Worm (Caenorhabditis elegans): Measurements from ENCODE around the gene phat-7.

Gene phat-7

ce11 chrV:4016780-4017179, 29.4 kb upstream of the phat-7 start, which contains the start of gene srw-89:
Gene srw-89, plus strand, starts transcription at chrV:4017080.
- TF ChIP-seq hlh-17 (GFP tag; optimal IDR thresholded peaks at IDR 0.05; ENCODE audit: borderline replicate concordance): no peak
- TF ChIP-seq alr-1 (tag; optimal IDR thresholded peaks at IDR 0.05; ENCODE audit: borderline replicate concordance): no peak
- no peak for TF ChIP-seq pag-3 (tag; optimal IDR thresholded peaks at IDR 0.05; ENCODE audit: borderline replicate concordance, insufficient read depth)
- TF ChIP-seq hlh-4 (tag; optimal IDR thresholded peaks at IDR 0.05): no peak
- no peak for TF ChIP-seq unc-86 (tag; optimal IDR thresholded peaks at IDR 0.05)
- TF ChIP-seq mef-2 (tag; optimal IDR thresholded peaks at IDR 0.05): no peak

ce11 chrV:4018591-4018990, 27.6 kb upstream of the phat-7 start:
- TF ChIP-seq efl-1 (optimal IDR thresholded peaks at IDR 0.05): no peak
- peak in 1 of 2 experiments; percentile 62 for TF ChIP-seq efl-1 (GFP tag; optimal IDR thresholded peaks at IDR 0.05 in 1 of 2)
- TF ChIP-seq egl-13 (tag; optimal IDR thresholded peaks at IDR 0.05): no peak

ce11 chrV:4019188-4019587, 27.0 kb upstream of the phat-7 start, which contains the start of gene K09D9.3:
Gene K09D9.3, plus strand, starts transcription at chrV:4019488.
- no peak for TF ChIP-seq jun-1 (tag; optimal IDR thresholded peaks at IDR 0.05)
- no peak for TF ChIP-seq sox-4 (tag; optimal IDR thresholded peaks at IDR 0.05)
- no peak for TF ChIP-seq zip-4 (GFP tag; optimal IDR thresholded peaks at IDR 0.05)
- no peak for TF ChIP-seq fkh-10 (GFP tag; optimal IDR thresholded peaks at IDR 0.05)
- TF ChIP-seq swsn-7 (tag; optimal IDR thresholded peaks at IDR 0.05): no peak
- TF ChIP-seq C16A3.4 (tag; optimal IDR thresholded peaks at IDR 0.05): no peak
- no peak for TF ChIP-seq hlh-17 (GFP tag; optimal IDR thresholded peaks at IDR 0.05; ENCODE audit: borderline replicate concordance)
- no peak for TF ChIP-seq ceh-8 (GFP tag; optimal IDR thresholded peaks at IDR 0.05)
- no peak for TF ChIP-seq ceh-90 (tag; optimal IDR thresholded peaks at IDR 0.05)
- no peak for TF ChIP-seq sptf-1 (tag; optimal IDR thresholded peaks at IDR 0.05)
- no peak for TF ChIP-seq snpc-4 (tag; optimal IDR thresholded peaks at IDR 0.05)
- no peak for TF ChIP-seq nhr-19 (GFP tag; conservative IDR thresholded peaks at IDR 0.05)
- no peak for TF ChIP-seq nhr-90 (tag; optimal IDR thresholded peaks at IDR 0.05; ENCODE audit: poor library complexity)
- TF ChIP-seq C04F5.9 (tag; optimal IDR thresholded peaks at IDR 0.05): no peak
- no peak for TF ChIP-seq rnt-1 (tag; optimal IDR thresholded peaks at IDR 0.05)

- TF ChIP-seq ama-1 (optimal IDR thresholded peaks at IDR 0.05) (no peak), mab-9 (GFP tag; IDR thresholded peaks at IDR 0.05) (no peak), ztf-4 (tag; optimal IDR thresholded peaks at IDR 0.05) (no peak), tlp-1 (tag; optimal IDR thresholded peaks at IDR 0.05) (no peak), sup-37 (GFP tag; optimal IDR thresholded peaks at IDR 0.05) (no peak), pax-3 (tag; optimal IDR thresholded peaks at IDR 0.05) (no peak), zag-1 (tag; optimal IDR thresholded peaks at IDR 0.05) (no peak), swsn-7 (tag; optimal IDR thresholded peaks at IDR 0.05) (no peak), Y116A8C.19 (tag; optimal IDR thresholded peaks at IDR 0.05; ENCODE audit: borderline replicate concordance) (no peak), unc-30 (tag; optimal IDR thresholded peaks at IDR 0.05) (no peak), nhr-19 (GFP tag; conservative IDR thresholded peaks at IDR 0.05) (no peak), vab-15 (tag; optimal IDR thresholded peaks at IDR 0.05) (no peak), fos-1 (tag; optimal IDR thresholded peaks at IDR 0.05) (no peak), dsc-1 (tag; optimal IDR thresholded peaks at IDR 0.05) (no peak), nhr-237 (tag; optimal IDR thresholded peaks at IDR 0.05) (no peak), aly-2 (tag; optimal IDR thresholded peaks at IDR 0.05) (no peak), fkh-10 (GFP tag; optimal IDR thresholded peaks at IDR 0.05) (no peak), snpc-4 (tag; optimal IDR thresholded peaks at IDR 0.05) (no peak)
Observed at ce11 chrV:4021776-4022175, 24.4 kb upstream of the phat-7 start, which contains the start of gene K09D9.14. Gene K09D9.14, minus strand, starts transcription at chrV:4021876.
